Fruit fly (Drosophila melanogaster): ENCODE results near the gene vex.

vex gene

dm6 chrX:11066252-11066651 is 26.6 kb upstream of the vex start, which contains the start of gene CG15203:
TSS of gene CG15203 (plus strand) at chrX:11066552.
- TF ChIP-seq D19B (GFP tag; optimal IDR thresholded peaks at IDR 0.05), result peak; percentile 76
- peak; percentile 28; the same call in 1 of the 3 replicates for TF ChIP-seq row (GFP tag; IDR thresholded peaks at IDR 0.05)
- peak; percentile 30 for TF ChIP-seq Med (GFP tag)
- TF ChIP-seq Sox100B (GFP tag; optimal IDR thresholded peaks at IDR 0.05), result no peak
- no peak for TF ChIP-seq slou (GFP tag; optimal IDR thresholded peaks at IDR 0.05)

dm6 chrX:11063070-11063469 is 23.4 kb upstream of the vex start, which contains the start of gene CG1537:
TSS of gene CG1537 (minus strand) at chrX:11063170.
- TF ChIP-seq nom (GFP tag; optimal IDR thresholded peaks at IDR 0.05) (no peak), klu (GFP tag; IDR thresholded peaks at IDR 0.05) (no peak), CG43689 (GFP tag; IDR thresholded peaks at IDR 0.05) (no peak), H15 (GFP tag; IDR thresholded peaks at IDR 0.05) (no peak), Spps (tag; optimal IDR thresholded peaks at IDR 0.05) (no peak), zfh2 (GFP tag; optimal IDR thresholded peaks at IDR 0.05) (no peak), CG10147 (GFP tag; optimal IDR thresholded peaks at IDR 0.05) (no peak), bsh (GFP tag; optimal IDR thresholded peaks at IDR 0.05) (no peak)

- TF ChIP-seq stwl (tag; optimal IDR thresholded peaks at IDR 0.05) (no peak), tx (GFP tag; optimal IDR thresholded peaks at IDR 0.05) (no peak), Rx (GFP tag; IDR thresholded peaks at IDR 0.05) (no peak), al (GFP tag; IDR thresholded peaks at IDR 0.05) (no peak), MBD-R2 (GFP tag; IDR thresholded peaks at IDR 0.05) (no peak), CG13894 (tag; optimal IDR thresholded peaks at IDR 0.05) (no peak), ERR (GFP tag; optimal IDR thresholded peaks at IDR 0.05) (no peak), Spps (tag; optimal IDR thresholded peaks at IDR 0.05) (no peak), trh (GFP tag; optimal IDR thresholded peaks at IDR 0.05) (no peak), CG8765 (GFP tag; IDR thresholded peaks at IDR 0.05) (no peak), lbe (GFP tag; optimal IDR thresholded peaks at IDR 0.05) (no peak)
Observed at dm6 chrX:11059519-11059918, 19.8 kb upstream of the vex start, which contains the start of gene CG1545. TSS of gene CG1545 (minus strand) at chrX:11059619.

dm6 chrX:11053456-11053855 is 13.8 kb upstream of the vex start, which contains the start of gene CG1552:
TSS of gene CG1552 (minus strand) at chrX:11053556.
- TF ChIP-seq chinmo (GFP tag; IDR thresholded peaks at IDR 0.05; ENCODE audit: partially characterized antibody) (no peak), danr (GFP tag; IDR thresholded peaks at IDR 0.05) (no peak), CG13894 (tag; optimal IDR thresholded peaks at IDR 0.05) (no peak), chn (GFP tag; optimal IDR thresholded peaks at IDR 0.05) (no peak), CG17328 (GFP tag; IDR thresholded peaks at IDR 0.05) (no peak), Fer2 (tag; optimal IDR thresholded peaks at IDR 0.05) (no peak), CG10979 (tag; optimal IDR thresholded peaks at IDR 0.05) (no peak), CG6272 (GFP tag; IDR thresholded peaks at IDR 0.05) (no peak), unpg (GFP tag; optimal IDR thresholded peaks at IDR 0.05) (no peak), C15 (GFP tag; IDR thresholded peaks at IDR 0.05) (no peak), ara (GFP tag; IDR thresholded peaks at IDR 0.05) (no peak), bbx (GFP tag; IDR thresholded peaks at IDR 0.05; ENCODE audit: partially characterized antibody) (no peak), Neu2 (GFP tag; optimal IDR thresholded peaks at IDR 0.05; ENCODE audit: borderline replicate concordance) (no peak), Dfd (GFP tag; optimal IDR thresholded peaks at IDR 0.05) (no peak)

Data from whole organism, embryonic.